Fruit fly (Drosophila melanogaster) Kc167 (cell line): Measurements from ENCODE around the gene 5-HT7.

Source experiments
- Myc ChIP-seq: fragments of >200 bp; optimal IDR thresholded peaks from 2 replicates; lab custom pipeline; 2017; ENCODE audit warnings: missing external identifiers
- Sin3A ChIP-seq: fragments of >200 bp; optimal IDR thresholded peaks from 2 replicates; lab custom pipeline; 2018; ENCODE audit warnings: missing external identifiers
- h ChIP-seq: fragments of >200 bp; optimal IDR thresholded peaks from 3 replicates; lab custom pipeline; 2018; ENCODE audit warnings: missing external identifiers
- insv ChIP-seq: fragments of >200 bp; optimal IDR thresholded peaks from 3 replicates; lab custom pipeline; 2018; ENCODE audit warnings: missing external identifiers
- psq ChIP-seq: fragments of >200 bp; optimal IDR thresholded peaks from 2 replicates; lab custom pipeline; 2017; ENCODE audit warnings: missing external identifiers
- ttk ChIP-seq: sonication (Bioruptor generic); optimal IDR thresholded peaks from 2 replicates; lab custom pipeline; 2017; ENCODE audit warnings: missing external identifiers

5-HT7 gene

DNA sequence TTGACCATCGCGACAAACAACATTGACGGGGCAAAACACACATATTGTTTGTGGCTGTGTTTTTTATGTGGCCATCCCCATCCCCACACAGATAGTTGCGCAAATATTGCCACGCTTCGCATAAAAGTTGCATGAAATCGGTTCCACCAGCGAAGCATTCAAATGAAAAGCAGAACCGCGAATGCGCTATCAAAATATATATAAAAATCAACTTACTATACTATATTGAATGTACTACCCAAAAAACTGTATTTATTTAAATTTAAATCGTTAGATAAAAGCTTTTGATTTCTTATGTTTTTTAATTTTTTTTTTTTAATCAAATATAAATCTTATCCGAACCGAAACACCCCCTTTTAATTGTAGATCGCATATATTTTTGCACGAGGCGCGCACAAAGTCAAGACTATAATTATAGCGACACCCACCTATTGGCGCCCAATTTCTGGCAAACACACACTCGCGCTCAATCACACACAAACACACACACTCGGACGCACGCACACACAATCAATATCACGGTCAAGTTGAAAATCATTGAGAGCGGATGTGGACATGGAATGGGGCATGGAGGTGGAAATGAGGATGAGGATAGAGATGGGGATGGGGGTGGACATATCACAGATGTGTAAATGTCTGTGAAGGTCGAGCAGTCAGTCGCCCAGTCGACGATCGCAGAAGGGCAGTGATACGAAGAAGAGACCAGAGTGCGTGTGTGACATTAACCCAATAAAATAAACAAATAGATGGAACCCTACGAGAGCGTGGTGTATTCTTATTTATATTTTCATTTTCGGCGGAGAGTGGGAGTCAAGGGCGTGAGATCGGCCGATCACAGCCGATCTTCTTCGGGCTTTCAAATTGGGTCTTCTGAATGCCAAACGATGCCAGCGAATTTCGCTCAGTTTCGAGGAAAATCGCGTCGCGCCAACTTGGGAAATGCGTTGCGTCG is 22.1 kb upstream of the 5-HT7 start, which contains the start of gene CanA1:
Gene CanA1 (plus strand): TSS at position 902 of the 952 bp plus-strand sequence.
- TF ChIP-seq Myc (no peak), Sin3A (lab: Kevin White, UChicago) (no peak), insv (lab: Kevin White, UChicago) (no peak), ttk (lab: Kevin White, UChicago) (no peak), psq (lab: Kevin White, UChicago) (no peak), h (no peak)

DNA sequence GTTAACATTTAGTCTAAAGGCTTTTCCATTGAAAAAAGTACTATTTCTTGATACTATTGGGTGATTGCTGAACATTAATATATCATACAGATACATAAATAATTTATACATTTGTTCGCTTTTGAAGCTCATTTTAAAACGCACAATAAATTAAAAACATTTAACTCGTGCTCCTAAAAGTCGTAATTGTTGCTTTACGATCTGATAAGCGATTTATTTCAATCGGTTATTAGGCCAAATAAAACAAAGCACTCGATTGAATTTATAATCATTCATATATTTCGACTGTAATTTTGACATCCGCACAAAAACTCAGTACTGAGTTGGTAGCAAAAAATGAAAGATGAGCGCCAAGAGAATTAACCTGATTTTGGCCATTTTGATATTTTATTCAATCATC is 18.4 kb upstream of the 5-HT7 start, which contains the start of gene CG33773:
Gene CG33773 (plus strand): TSS at position 301 of the 400 bp plus-strand sequence.
- TF ChIP-seq Sin3A (lab: Kevin White, UChicago) = no peak

DNA sequence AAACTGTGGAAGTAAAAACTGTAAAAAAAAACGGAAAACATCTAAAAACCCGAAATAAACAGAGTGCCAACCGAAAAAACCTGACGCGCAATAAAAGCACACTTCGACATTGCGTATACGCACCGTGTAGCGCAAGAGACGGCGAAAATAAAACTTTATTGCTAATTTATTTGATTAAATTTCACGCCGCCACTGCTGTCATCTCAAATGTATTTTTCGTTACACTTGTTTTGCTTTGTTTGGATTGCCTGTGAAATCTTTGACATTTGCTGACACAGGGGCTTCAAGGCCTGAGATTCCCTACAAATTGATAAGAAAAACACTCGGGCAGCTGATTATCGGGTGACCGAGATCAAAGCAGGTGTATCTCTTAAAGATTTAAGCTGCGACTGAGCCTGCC is 4.1 kb upstream of the 5-HT7 start:
- TF ChIP-seq Myc = no peak
- TF ChIP-seq Sin3A (lab: Kevin White, UChicago) = no peak
- no peak for TF ChIP-seq insv (lab: Kevin White, UChicago)
- no peak for TF ChIP-seq ttk (lab: Kevin White, UChicago)
- no peak for TF ChIP-seq psq (lab: Kevin White, UChicago)
- no peak for TF ChIP-seq h

DNA sequence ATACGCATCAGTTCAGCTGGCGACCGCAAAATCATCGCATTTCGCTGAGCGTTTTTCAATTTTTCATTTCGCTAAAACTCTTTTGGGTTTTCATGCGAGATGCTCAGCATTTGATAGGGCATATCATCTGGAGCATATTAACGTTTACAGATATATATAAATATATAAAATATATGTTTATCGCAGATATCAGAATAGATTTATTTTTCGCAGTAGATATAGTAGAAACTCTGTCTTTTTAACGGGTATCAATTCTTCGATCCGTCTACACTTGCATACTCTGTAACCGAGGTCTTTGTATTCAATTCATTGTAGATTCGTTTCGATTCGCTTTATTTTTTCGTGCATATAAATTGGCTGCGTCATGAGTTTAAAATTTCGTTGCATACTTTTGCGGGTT is 3.0 kb upstream of the 5-HT7 start:
- no peak for TF ChIP-seq insv (lab: Kevin White, UChicago)
- TF ChIP-seq ttk (lab: Kevin White, UChicago) = no peak
- TF ChIP-seq Myc = no peak

DNA sequence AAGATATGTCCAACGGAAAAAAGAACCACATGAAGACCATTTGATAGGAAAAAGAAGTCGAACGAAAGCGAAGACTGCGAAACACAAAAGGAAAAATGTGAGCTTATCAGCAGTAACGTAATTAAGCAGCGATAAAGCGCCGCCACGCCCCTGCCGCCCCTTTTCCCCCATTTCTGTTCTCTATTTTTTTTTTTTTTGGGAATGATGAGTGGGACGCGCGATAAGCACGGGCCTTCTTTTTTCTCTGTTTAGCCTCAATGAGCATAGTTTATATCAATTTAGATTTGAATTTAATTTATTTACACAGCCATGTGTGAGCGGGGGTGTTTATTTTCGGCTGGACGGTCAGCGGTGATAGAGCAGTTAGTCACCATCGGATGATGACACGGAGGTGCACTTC is 6.6 kb downstream of the 5-HT7 start:
- TF ChIP-seq ttk (lab: Kevin White, UChicago) (no peak), Myc (no peak), insv (lab: Kevin White, UChicago) (no peak), h (no peak), Sin3A (lab: Kevin White, UChicago) (no peak), psq (lab: Kevin White, UChicago) (no peak)

DNA sequence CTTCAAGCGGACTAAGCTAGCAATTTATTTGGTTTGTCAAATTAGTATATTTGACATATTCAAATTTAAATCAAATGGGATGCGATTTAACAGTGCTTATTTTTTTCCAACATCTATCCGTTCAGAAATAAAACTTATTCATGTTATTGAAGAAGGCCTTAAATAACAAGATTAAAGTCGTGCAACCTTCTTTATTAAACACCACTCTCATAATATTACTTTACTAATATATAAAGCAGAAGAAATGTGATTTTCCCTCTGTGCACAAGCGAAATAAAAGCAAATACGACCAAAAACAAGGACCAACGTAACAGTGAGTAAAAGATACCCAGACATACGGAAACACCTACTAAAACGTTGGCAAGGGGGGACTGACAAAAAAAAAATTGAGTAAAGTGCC is 10.1 kb downstream of the 5-HT7 start:
- TF ChIP-seq psq (lab: Kevin White, UChicago) = no peak
- no peak for TF ChIP-seq insv (lab: Kevin White, UChicago)
- no peak for TF ChIP-seq h
- no peak for TF ChIP-seq ttk (lab: Kevin White, UChicago)
- no peak for TF ChIP-seq Myc
- TF ChIP-seq Sin3A (lab: Kevin White, UChicago) = no peak

DNA sequence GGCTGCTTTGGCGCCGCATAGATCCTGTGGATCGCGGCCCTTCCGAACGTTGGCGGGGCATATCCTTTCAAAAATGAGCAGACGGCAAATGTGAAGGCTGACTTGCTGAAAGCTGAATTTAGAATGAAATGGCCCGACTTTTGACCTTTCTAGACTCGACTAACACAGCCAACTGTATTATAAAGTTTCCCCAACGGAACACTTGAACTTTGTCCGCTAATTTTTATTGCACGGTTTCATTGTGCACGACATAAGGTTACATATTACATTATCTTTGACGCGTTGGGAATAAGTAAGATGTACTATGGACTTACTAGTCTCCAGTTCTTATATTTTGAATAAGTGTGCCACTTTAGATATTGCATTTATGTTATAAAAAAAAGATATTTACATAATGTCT is 24.3 kb downstream of the 5-HT7 start, which contains the start of gene CG31007:
Gene CG31007 (minus strand): TSS at position 101 of the 400 bp plus-strand sequence.
- no peak for TF ChIP-seq ttk (lab: Kevin White, UChicago)
- no peak for TF ChIP-seq h
- no peak for TF ChIP-seq Sin3A (lab: Kevin White, UChicago)
- TF ChIP-seq psq (lab: Kevin White, UChicago) = no peak
- no peak for TF ChIP-seq Myc
- TF ChIP-seq insv (lab: Kevin White, UChicago) = no peak

DNA sequence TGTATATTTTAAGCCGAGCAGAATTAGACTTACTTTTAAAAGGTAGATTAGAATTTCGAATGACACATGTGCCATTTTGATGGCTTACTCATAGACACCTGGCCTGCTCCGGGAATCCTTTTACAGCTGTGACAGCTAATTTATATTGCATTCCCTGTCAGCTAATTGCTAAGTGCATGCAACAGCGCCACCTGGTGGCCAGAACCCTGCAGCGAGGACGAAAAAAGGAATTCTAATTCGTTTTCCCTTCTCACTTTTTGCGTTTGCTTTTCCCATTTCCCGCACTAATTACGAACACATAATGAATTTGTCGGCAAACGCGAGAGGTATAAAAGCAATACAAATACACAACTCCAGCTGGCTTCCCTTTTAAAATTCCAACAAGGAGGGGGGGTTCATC is 26.7 kb downstream of the 5-HT7 start, which contains the start of gene CG31008:
Gene CG31008 (minus strand): TSS at position 59 of the 400 bp plus-strand sequence.
- no peak for TF ChIP-seq h
- TF ChIP-seq Sin3A (lab: Kevin White, UChicago) = no peak
- TF ChIP-seq psq (lab: Kevin White, UChicago) = no peak

DNA sequence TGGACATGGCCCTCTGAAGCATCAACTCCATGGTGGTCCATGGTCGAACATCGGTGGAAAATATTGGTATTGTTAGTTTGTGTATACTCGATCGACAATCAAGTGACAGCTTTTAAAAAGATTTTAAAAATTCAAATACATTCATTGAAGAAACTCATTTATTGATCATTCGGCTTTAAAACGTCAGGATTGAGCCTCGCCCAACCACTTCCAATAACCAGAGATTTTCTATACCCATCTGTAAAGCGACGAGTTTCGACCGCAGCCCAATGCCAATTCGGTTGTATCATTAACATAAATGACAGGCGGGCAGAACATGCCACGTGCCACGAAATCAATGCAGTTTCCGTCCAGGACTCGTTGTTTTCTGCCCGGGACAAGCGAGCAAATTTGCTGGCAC is 52.5 kb downstream of the 5-HT7 start, which contains the start of gene Ctr1C:
Gene Ctr1C (minus strand): TSS at position 101 of the 400 bp plus-strand sequence.
- no peak for TF ChIP-seq h
- no peak for TF ChIP-seq ttk (lab: Kevin White, UChicago)
- no peak for TF ChIP-seq insv (lab: Kevin White, UChicago)
- no peak for TF ChIP-seq psq (lab: Kevin White, UChicago)
- no peak for TF ChIP-seq Myc
- no peak for TF ChIP-seq Sin3A (lab: Kevin White, UChicago)

DNA sequence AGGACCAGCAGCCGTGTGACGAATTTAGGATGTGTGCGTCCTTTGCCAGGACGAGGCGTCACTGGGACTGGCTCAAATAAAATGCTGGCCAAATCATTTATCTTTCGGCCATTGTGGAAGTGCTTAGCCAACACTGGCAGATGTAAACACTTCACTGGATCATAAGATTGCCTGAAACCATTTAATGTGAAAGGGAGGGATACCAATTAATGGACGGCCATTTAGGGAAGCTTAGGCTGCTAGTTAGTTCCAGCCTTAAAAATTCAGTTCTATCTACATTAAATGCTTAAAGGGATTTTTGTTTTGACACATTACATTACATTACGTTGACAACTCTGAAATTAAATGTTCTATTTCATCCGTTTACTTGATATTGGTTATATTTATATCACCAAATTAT is 57.3 kb downstream of the 5-HT7 start, which contains the start of gene CG15548:
Gene CG15548 (plus strand): TSS at position 301 of the 400 bp plus-strand sequence.
- TF ChIP-seq insv (lab: Kevin White, UChicago) (no peak), Sin3A (lab: Kevin White, UChicago) (no peak), Myc (no peak)

DNA sequence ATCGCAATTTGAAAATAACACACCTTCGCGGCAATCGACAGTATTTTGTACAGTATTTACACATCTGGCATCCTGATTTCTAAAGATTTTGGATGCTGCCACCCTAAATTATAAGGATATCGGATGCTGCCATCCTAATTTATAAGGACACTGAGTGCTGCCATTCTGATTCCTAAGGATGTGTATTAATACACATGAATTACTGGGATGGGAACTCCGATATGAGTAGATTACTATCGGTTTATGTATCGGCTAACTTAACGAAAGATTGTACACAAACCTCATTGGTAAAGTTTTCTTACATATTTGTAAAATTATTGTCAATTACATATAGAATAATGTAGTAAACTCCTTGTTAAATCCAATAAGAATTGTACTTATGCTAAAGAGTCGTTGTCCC is 70.3 kb downstream of the 5-HT7 start:
- no peak for TF ChIP-seq ttk (lab: Kevin White, UChicago)
- no peak for TF ChIP-seq Sin3A (lab: Kevin White, UChicago)
- no peak for TF ChIP-seq psq (lab: Kevin White, UChicago)
- no peak for TF ChIP-seq Myc
- TF ChIP-seq h = no peak
- no peak for TF ChIP-seq insv (lab: Kevin White, UChicago)

DNA sequence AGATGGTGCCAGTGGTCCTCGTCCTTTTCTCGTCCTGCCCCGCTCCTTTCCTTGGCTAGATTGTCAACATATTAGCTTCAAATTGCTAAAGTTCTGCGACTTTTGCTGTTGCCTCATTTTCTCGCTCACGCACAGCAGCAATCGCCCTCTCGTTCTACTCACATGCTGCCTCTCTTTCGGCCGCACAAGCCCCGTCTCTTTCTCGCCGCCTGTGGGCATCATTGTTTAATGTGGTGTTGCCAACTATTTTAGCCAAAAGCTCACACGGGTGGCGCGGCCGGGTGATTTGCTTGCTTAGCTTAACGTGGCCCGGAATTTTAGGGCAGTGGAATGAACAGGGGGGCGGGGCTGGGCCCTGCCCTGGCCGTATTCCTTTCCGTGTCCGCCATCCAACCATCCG is 76.4 kb downstream of the 5-HT7 start:
- TF ChIP-seq h (no peak), Myc (no peak), psq (lab: Kevin White, UChicago) (no peak), ttk (lab: Kevin White, UChicago) (no peak), insv (lab: Kevin White, UChicago) (no peak), Sin3A (lab: Kevin White, UChicago) (no peak)
